Worm (Caenorhabditis elegans): ENCODE measurements around the gene pgm-2.
A peak's percentile ranks its signal among the peaks of the same experiment; 100 is the strongest.
"Not testable (repeated sequence)": the region's sequence is repeated elsewhere in the genome, so short reads cannot be mapped to it uniquely, and the experiment has no call there.

Gene pgm-2

ce11 chrIII:13276958-13277357, 22.2 kb upstream of the pgm-2 start, which contains the start of gene unc-64:
Gene unc-64, plus strand, starts transcription at chrIII:13277258.
- TF ChIP-seq W03F9.2 (tag; optimal IDR thresholded peaks at IDR 0.05) (no peak), him-1 (tag; optimal IDR thresholded peaks at IDR 0.05) (no peak), dao-5 (tag; optimal IDR thresholded peaks at IDR 0.05) (no peak)

ce11 chrIII:13277881-13278500, 21.2 kb upstream of the pgm-2 start:
- TF ChIP-seq dao-5 (tag; optimal IDR thresholded peaks at IDR 0.05) (no peak), W03F9.2 (tag; optimal IDR thresholded peaks at IDR 0.05) (no peak), him-1 (tag; optimal IDR thresholded peaks at IDR 0.05) (no peak)

DNA sequence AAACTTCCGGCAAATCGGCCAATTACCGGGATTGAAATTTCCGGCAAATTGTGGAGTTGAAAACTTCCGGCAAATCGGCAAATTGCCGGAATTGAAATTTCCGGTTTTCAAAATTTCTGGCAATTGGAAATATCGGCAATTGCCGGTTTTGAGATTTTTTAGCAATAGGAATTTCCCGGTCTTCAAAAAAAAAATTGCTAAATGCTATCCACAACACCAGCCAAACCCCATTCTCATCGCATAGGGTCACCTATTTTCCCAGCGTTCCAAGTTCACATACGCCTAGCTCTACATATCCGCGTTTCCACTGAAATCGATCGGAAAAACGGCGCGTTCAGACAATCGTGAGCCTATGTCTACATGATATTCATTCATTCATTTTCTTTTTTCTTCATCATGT, 13.8 kb upstream of the pgm-2 start, which contains the start of gene F56A8.8:
Gene F56A8.8, plus strand, starts transcription at position 301 of the 400 bp plus-strand sequence.
- TF ChIP-seq dao-5 (tag; optimal IDR thresholded peaks at IDR 0.05) (no peak), W03F9.2 (tag; optimal IDR thresholded peaks at IDR 0.05) (no peak), him-1 (tag; optimal IDR thresholded peaks at IDR 0.05) (no peak)

- not testable (repeated sequence) for TF ChIP-seq him-1, dao-5, W03F9.2 (tag; optimal IDR thresholded peaks at IDR 0.05)
Observed at ce11 chrIII:13292971-13293514, 6.1 kb upstream of the pgm-2 start, which contains the start of gene set-25. Gene set-25, minus strand, starts transcription at chrIII:13293090.

DNA sequence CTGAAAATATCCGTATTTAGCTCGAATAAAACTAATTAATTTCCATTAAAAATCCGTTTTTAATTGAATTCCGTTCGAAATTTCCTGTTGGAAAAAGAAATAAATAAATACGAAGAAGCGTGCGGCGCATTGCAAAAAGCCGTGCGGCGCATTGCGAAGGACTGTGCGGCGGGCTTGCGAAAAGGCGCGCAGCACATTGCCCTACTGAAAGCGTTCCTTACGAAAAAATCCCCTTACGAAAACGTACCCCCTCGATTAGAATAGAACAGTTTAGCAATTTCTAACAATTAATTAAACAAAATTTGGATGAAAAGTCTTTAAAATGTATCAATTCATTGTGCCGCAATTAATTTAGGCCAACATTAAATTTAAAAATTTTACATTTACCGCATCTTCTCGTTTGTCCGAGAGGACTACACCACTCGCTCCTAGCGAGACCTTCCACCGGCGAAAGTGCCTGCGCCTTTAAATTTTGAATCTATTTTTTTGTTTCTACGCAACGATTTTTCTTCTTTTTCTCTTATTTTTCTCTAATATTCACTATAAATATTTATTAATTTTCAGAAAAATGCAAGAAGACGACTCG, 2.8 kb upstream of the pgm-2 start, which contains the start of gene npp-18:
Gene npp-18, plus strand, starts transcription at position 565 of the 586 bp plus-strand sequence.
- TF ChIP-seq W03F9.2 (tag; optimal IDR thresholded peaks at IDR 0.05): peak; percentile 43

DNA sequence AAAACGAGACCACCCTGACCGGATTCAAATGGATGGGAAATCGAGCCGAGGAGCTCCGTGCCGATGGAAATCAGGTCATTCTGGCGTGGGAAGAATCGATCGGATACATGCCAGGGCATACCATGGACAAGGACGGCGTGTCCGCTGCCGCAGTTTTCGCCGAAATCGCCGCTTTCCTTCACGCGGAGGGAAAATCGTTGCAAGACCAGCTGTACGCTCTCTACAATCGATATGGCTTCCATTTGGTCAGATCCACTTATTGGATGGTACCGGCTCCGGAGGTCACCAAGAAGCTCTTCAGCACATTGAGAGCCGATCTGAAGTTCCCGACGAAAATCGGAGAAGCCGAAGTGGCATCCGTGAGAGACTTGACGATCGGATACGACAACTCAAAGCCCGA, 2.8 kb downstream of the pgm-2 start:
- TF ChIP-seq dao-5 (tag; optimal IDR thresholded peaks at IDR 0.05) (no peak), W03F9.2 (tag; optimal IDR thresholded peaks at IDR 0.05) (no peak), him-1 (tag; optimal IDR thresholded peaks at IDR 0.05) (no peak)

DNA sequence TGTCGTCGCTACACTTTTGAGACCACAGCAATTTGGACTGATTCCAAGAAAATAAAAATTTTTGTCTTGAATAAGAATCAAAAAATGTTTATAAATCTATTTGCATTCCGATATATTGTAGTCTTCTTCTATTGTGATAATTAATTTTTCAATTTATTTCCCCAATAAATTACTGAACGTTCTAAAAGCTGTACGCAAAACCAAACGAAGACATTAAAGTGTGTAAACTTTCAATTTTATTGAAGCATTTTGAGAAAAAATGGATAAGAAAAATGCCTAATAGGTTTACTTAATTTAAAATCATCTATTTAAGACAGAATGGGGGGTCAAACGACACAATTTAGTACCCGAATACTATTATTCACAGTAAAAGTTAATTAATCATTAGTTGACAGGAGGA, 3.4 kb downstream of the pgm-2 start:
- TF ChIP-seq W03F9.2 (tag; optimal IDR thresholded peaks at IDR 0.05) (no peak), dao-5 (tag; optimal IDR thresholded peaks at IDR 0.05) (no peak), him-1 (tag; optimal IDR thresholded peaks at IDR 0.05) (no peak)

- no peak for TF ChIP-seq W03F9.2 (tag; optimal IDR thresholded peaks at IDR 0.05)
- TF ChIP-seq him-1 (tag; optimal IDR thresholded peaks at IDR 0.05): no peak
- no peak for TF ChIP-seq dao-5 (tag; optimal IDR thresholded peaks at IDR 0.05)
Observed at ce11 chrIII:13305537-13305936, 6.4 kb downstream of the pgm-2 start.

DNA sequence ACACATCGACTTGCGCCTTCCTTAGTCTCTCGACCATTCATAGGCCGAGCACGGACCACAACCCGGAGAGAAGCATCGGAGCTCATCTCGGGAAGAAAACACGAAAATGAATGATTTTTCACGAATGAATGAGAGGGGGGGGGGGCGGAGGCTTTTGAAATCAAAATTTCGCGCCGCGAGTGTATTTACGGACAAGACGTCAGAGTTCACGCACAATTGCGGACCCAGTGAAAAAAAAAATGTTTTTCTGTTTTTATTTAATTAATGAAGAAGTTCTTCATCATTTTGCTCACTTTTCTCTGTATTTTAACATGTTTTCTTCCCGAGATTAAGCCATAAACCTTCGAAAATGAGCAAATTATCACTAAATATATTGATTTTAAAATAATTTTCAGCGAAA, 7.9 kb downstream of the pgm-2 start, which contains the start of the genes klp-19 and slc-36.1:
Gene klp-19, minus strand, starts transcription at position 153 of the 400 bp plus-strand sequence.
Gene slc-36.1, plus strand, starts transcription at position 396 of the 400 bp plus-strand sequence.
- TF ChIP-seq dao-5 (tag; optimal IDR thresholded peaks at IDR 0.05) (no peak), him-1 (tag; optimal IDR thresholded peaks at IDR 0.05) (no peak), W03F9.2 (tag; optimal IDR thresholded peaks at IDR 0.05) (peak; percentile 52)

ce11 chrIII:13310552-13310951, 11.4 kb downstream of the pgm-2 start:
- TF ChIP-seq W03F9.2 (tag; optimal IDR thresholded peaks at IDR 0.05) (no peak), him-1 (tag; optimal IDR thresholded peaks at IDR 0.05) (no peak), dao-5 (tag; optimal IDR thresholded peaks at IDR 0.05) (no peak)

DNA sequence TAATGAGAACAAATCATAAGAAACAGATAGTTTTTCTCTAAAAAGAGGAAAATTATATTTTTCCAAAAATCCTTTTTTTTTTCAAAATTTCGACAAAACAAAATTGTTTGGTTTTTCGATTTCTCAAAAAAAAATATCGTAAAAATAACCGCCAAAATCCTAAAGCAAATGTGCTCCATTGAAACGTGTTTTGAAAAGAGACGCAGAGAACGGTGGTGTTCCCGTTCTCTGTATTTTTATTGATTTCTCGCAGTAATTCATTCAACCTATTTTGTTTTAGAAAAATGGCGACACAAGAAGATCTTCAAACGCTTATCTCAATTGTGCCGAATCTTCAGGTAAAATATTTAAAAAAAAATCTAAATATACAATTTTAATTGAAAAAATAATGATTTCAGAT, 14.6 kb downstream of the pgm-2 start, which contains the start of gene Y43F4B.10:
Gene Y43F4B.10, plus strand, starts transcription at position 281 of the 400 bp plus-strand sequence.
- TF ChIP-seq him-1 (tag; optimal IDR thresholded peaks at IDR 0.05): no peak
- no peak for TF ChIP-seq W03F9.2 (tag; optimal IDR thresholded peaks at IDR 0.05)
- no peak for TF ChIP-seq dao-5 (tag; optimal IDR thresholded peaks at IDR 0.05)

DNA sequence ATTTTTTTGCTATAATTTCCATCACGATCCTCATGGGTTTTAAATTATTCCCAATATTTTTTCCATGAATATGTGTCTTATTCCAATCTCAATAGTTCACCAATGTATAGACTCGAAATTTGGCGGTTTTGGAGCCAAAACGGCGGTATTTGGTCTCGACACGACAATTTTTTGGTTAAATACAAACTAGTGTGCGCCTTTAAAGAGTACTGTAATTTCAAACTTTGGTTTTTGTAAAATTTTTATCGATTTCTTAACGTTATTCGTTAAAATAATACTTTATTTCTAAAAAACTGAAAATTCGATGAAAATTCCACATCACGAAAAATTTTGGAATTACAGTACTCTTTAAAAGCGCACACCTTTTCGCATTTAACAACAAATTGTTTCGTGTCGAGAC, 15.5 kb downstream of the pgm-2 start:
- TF ChIP-seq him-1 (tag; optimal IDR thresholded peaks at IDR 0.05) (no peak), dao-5 (tag; optimal IDR thresholded peaks at IDR 0.05) (no peak), W03F9.2 (tag; optimal IDR thresholded peaks at IDR 0.05) (no peak)

DNA sequence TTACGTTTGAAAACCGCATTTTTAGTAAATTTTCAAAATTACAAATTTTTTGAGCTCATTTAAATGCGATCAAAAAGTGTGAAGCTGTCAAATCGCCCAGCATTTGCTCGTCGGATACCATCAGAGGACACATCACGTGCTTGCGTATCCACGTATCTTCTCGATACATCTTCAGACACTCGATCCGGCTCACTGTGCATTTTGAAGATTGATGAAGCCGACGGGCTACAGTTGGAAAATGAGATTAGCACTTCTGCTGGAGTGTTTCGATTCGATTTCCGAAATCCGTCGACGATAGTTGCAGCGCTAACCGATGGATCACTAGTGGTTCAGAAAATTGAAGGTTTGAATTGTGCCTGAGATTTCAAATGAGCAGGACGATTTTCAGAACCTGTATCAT, 15.9 kb downstream of the pgm-2 start, which contains the start of gene dph-7:
Gene dph-7, plus strand, starts transcription at position 53 of the 400 bp plus-strand sequence.
- TF ChIP-seq dao-5 (tag; optimal IDR thresholded peaks at IDR 0.05) (no peak), him-1 (tag; optimal IDR thresholded peaks at IDR 0.05) (no peak), W03F9.2 (tag; optimal IDR thresholded peaks at IDR 0.05) (no peak)

ce11 chrIII:13316935-13317334, 17.8 kb downstream of the pgm-2 start:
- TF ChIP-seq him-1 (tag; optimal IDR thresholded peaks at IDR 0.05) (no peak), W03F9.2 (tag; optimal IDR thresholded peaks at IDR 0.05) (no peak), dao-5 (tag; optimal IDR thresholded peaks at IDR 0.05) (no peak)
